Worm (Caenorhabditis elegans) whole organism, mixed stage, embryonic: Measurements from ENCODE around the gene nduc-2.
A peak's percentile ranks its signal among the peaks of the same experiment; 100 is the strongest.

Experiments
- M03D4.4 ChIP-seq: sonication (generic microtip); optimal IDR thresholded peaks from 2 replicates; lab custom pipeline; 2017; ENCODE audit warnings: mild to moderate bottlenecking, missing genetic modification characterization, missing compliant biosample characterization
- zip-8 ChIP-seq: fragments of 150-350 bp; optimal IDR thresholded peaks from 2 replicates; lab custom pipeline; 2014; ENCODE audit warnings: missing biosample characterization, missing genetic modification characterization

Gene nduc-2

ce11 chrIII:2836339-2836738 lies 49.7 kb downstream of the nduc-2 start, which contains the start of gene josd-1:
TSS of gene josd-1 (plus strand) at chrIII:2836639.
- no peak for TF ChIP-seq M03D4.4 (tag; lab: Kevin White, UChicago)
- TF ChIP-seq zip-8: peak; percentile 79
- TF ChIP-seq, all 35 proteins: peak for 1
